Fruit fly (Drosophila melanogaster) whole organism, wandering third instar larva: ENCODE measurements around the gene eIF4A.

Experiments used
- Hr83 ChIP-seq: fragments of 200-300 bp; sonication (Bioruptor generic); optimal IDR thresholded peaks from 2 replicates; lab custom pipeline; 2016; ENCODE audit warnings: missing biosample characterization, mild to moderate bottlenecking, missing genetic modification characterization, moderate library complexity; ENCODE audit not compliant: poor library complexity, severe bottlenecking
- br ChIP-seq: fragments of 200-800 bp; sonication (Bioruptor generic); optimal IDR thresholded peaks from 2 replicates; lab custom pipeline; 2016; ENCODE audit warnings: missing biosample characterization, missing genetic modification characterization
- brk ChIP-seq: fragments of 200-800 bp; sonication (Bioruptor generic); optimal IDR thresholded peaks from 2 replicates; lab custom pipeline; 2016; ENCODE audit warnings: missing biosample characterization, mild to moderate bottlenecking, missing genetic modification characterization

DNA sequence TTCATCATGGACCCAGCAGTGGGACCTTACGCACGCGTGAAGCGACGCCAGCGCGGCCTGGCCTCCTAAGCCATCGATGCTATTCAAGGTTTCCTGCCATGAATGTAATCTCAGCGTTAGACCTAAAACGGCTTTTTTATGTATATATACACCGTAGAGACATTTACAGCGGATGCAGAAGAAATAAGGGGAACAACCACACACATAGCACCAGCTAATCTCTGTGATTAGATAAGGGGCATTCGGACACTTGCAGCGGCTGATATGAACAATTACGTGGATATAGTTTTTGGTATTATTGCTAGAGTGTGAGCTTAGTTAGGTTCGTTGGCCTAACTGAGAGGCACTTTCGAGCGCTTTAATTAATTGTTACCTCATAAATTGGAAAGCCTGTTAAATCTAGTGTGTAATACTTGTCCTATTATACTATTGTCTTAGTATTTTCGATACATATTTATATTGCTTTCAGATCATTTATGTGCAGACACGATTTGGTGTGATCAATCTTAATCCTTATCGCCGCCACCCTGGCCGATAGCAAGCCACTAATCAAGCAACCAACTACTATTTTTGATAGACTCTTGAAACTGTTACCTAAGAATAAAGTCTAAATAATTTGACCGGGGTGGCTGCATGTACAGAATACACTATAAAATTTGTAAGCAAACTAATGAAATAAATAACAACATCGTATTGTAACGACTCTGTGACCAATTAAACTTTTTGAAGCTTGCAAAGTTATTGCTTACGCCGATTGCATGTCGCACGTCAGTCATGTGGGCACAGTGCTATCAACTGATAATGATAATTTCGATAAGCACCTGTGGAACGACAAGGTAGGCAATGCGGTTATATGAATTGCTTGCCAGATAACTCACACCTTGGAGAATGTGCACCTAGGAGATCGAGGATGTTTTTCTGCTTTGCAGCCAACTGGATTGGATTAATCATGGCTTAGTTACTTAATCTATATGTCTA lies 6.8 kb downstream of the eIF4A start:
- no peak for TF ChIP-seq br
- TF ChIP-seq Hr83 (GFP tag; lab: Kevin White, UChicago): no peak
- no peak for TF ChIP-seq brk
